Fruit fly (Drosophila melanogaster) whole organism, embryonic: ENCODE measurements around the gene CG3999.

Source experiments
- Ada2b ChIP-seq: fragments of 200-800 bp; sonication (Bioruptor generic); IDR thresholded peaks from 2 replicates; pipeline ENCODE4 v1.3.6; 2022; ENCODE audit warnings: missing biosample characterization, missing genetic modification characterization
- CG12299 ChIP-seq: fragments of 200-800 bp; sonication (Bioruptor generic); optimal IDR thresholded peaks from 2 replicates; lab custom pipeline; 2018; ENCODE audit warnings: missing biosample characterization, mild to moderate bottlenecking, missing genetic modification characterization
- CG15073 ChIP-seq: fragments of 200-800 bp; sonication (Bioruptor generic); optimal IDR thresholded peaks from 2 replicates; lab custom pipeline; 2016; ENCODE audit warnings: missing biosample characterization, missing genetic modification characterization
- CG1529 ChIP-seq: fragments of 200-800 bp; sonication (Bioruptor generic); optimal IDR thresholded peaks from 3 replicates; lab custom pipeline; 2018; ENCODE audit warnings: missing biosample characterization, missing genetic modification characterization
- CG16813 ChIP-seq: fragments of 200-800 bp; sonication (Bioruptor generic); IDR thresholded peaks from 3 replicates; pipeline ENCODE4 v1.3.6; 2022; ENCODE audit warnings: missing biosample characterization, missing genetic modification characterization; ENCODE audit not compliant: partially characterized antibody
- CG17328 ChIP-seq: fragments of 200-800 bp; sonication (Bioruptor generic); IDR thresholded peaks from 2 replicates; pipeline ENCODE4 v1.3.6; 2022; ENCODE audit warnings: missing biosample characterization, missing genetic modification characterization
- CG17385 ChIP-seq: fragments of 200-800 bp; sonication (Bioruptor generic); optimal IDR thresholded peaks from 3 replicates; lab custom pipeline; 2018; ENCODE audit warnings: missing biosample characterization, mild to moderate bottlenecking, missing genetic modification characterization
- CG18011 ChIP-seq: fragments of 200-800 bp; sonication (Bioruptor generic); optimal IDR thresholded peaks from 2 replicates; lab custom pipeline; 2017; ENCODE audit warnings: missing biosample characterization, missing genetic modification characterization, mild to moderate bottlenecking, moderate library complexity, missing genotype
- CG18764 ChIP-seq: fragments of 200-800 bp; sonication (Bioruptor generic); optimal IDR thresholded peaks from 3 replicates; lab custom pipeline; 2016; ENCODE audit warnings: missing biosample characterization, missing genetic modification characterization
- CG32767 ChIP-seq: fragments of 200-800 bp; sonication (Bioruptor generic); IDR thresholded peaks from 2 replicates; pipeline ENCODE4 v1.3.6; 2022; ENCODE audit warnings: missing biosample characterization, missing genetic modification characterization
- CG33557 ChIP-seq: fragments of 200-800 bp; sonication (Bioruptor generic); optimal IDR thresholded peaks from 2 replicates; lab custom pipeline; 2019; ENCODE audit warnings: missing biosample characterization, mild to moderate bottlenecking, missing genetic modification characterization, moderate library complexity
- CG3407 ChIP-seq: fragments of 200-800 bp; sonication (Bioruptor generic); optimal IDR thresholded peaks from 2 replicates; lab custom pipeline; 2018; ENCODE audit warnings: missing biosample characterization, mild to moderate bottlenecking, missing genetic modification characterization
- CG34376 ChIP-seq: fragments of 200-800 bp; sonication (Bioruptor generic); optimal IDR thresholded peaks from 2 replicates; lab custom pipeline; 2018; ENCODE audit warnings: missing biosample characterization, mild to moderate bottlenecking, missing genetic modification characterization
- CG4707 ChIP-seq: fragments of 200-800 bp; sonication (Bioruptor generic); optimal IDR thresholded peaks from 2 replicates; lab custom pipeline; 2018; ENCODE audit warnings: missing biosample characterization, mild to moderate bottlenecking, missing genetic modification characterization, moderate library complexity
- CG6175 ChIP-seq: fragments of 200-800 bp; sonication (Bioruptor generic); IDR thresholded peaks from 3 replicates; pipeline ENCODE4 v1.3.6; 2022; ENCODE audit warnings: missing biosample characterization, missing genetic modification characterization
- CG7928 ChIP-seq: fragments of 200-800 bp; sonication (Bioruptor generic); optimal IDR thresholded peaks from 2 replicates; lab custom pipeline; 2017; ENCODE audit warnings: missing biosample characterization, mild to moderate bottlenecking, missing genetic modification characterization
- CG8281 ChIP-seq: fragments of 200-800 bp; sonication (Bioruptor generic); optimal IDR thresholded peaks from 2 replicates; lab custom pipeline; 2018; ENCODE audit warnings: missing biosample characterization, mild to moderate bottlenecking, missing genetic modification characterization, moderate library complexity
- Chrac-16 ChIP-seq: fragments of 200-800 bp; sonication (Bioruptor generic); optimal IDR thresholded peaks from 3 replicates; lab custom pipeline; 2016; ENCODE audit warnings: missing biosample characterization, missing genetic modification characterization
- Deaf1 ChIP-seq: fragments of 200-800 bp; optimal IDR thresholded peaks from 3 replicates; lab custom pipeline; 2019; ENCODE audit warnings: missing biosample characterization, mild to moderate bottlenecking, missing genetic modification characterization, moderate library complexity
- Dip2 ChIP-seq: fragments of 200-800 bp; sonication (Bioruptor generic); IDR thresholded peaks from 2 replicates; pipeline ENCODE4 v1.3.6; 2022; ENCODE audit warnings: missing biosample characterization, missing genetic modification characterization
- Dp ChIP-seq: fragments of 200-800 bp; sonication (Bioruptor generic); optimal IDR thresholded peaks from 2 replicates; lab custom pipeline; 2018; ENCODE audit warnings: missing biosample characterization, mild to moderate bottlenecking, missing genetic modification characterization, moderate library complexity
- Meics ChIP-seq: fragments of 200-800 bp; sonication (Bioruptor generic); optimal IDR thresholded peaks from 2 replicates; lab custom pipeline; 2017; ENCODE audit warnings: missing biosample characterization, mild to moderate bottlenecking, missing genetic modification characterization
- Pdp1 ChIP-seq, 2 experiments: fragments of 200-800 bp; sonication (Bioruptor generic); optimal IDR thresholded peaks; 3 replicates each; lab custom pipeline; 2016; ENCODE audit warnings: missing biosample characterization in 2 of 2, missing genetic modification characterization in 2 of 2, mild to moderate bottlenecking in 1 of 2, moderate library complexity in 1 of 2
- Stat92E ChIP-seq, 3 experiments: fragments of >200 bp in 2 of 3; fragments of 200-800 bp in 1 of 3; sonication (Bioruptor generic) in 1 of 3; optimal IDR thresholded peaks; 2 replicates each; lab custom pipeline; 2017 to 2019; ENCODE audit warnings: missing biosample characterization in 3 of 3, missing genetic modification characterization in 3 of 3, mild to moderate bottlenecking in 1 of 3, moderate library complexity in 1 of 3
- ato ChIP-seq: fragments of 200-800 bp; sonication (Bioruptor generic); IDR thresholded peaks from 2 replicates; pipeline ENCODE4 v1.3.6; 2022; ENCODE audit warnings: missing biosample characterization, missing genetic modification characterization; ENCODE audit not compliant: partially characterized antibody
- cad ChIP-seq: fragments of >200 bp; optimal IDR thresholded peaks from 2 replicates; lab custom pipeline; 2017; ENCODE audit warnings: missing biosample characterization, missing genetic modification characterization
- caup ChIP-seq: fragments of 200-800 bp; sonication (Bioruptor generic); optimal IDR thresholded peaks from 3 replicates; lab custom pipeline; 2017; ENCODE audit warnings: missing biosample characterization, mild to moderate bottlenecking, missing genetic modification characterization, moderate library complexity; ENCODE audit not compliant: severe bottlenecking
- dmrt99B ChIP-seq: fragments of 200-800 bp; sonication (Bioruptor generic); optimal IDR thresholded peaks from 2 replicates; lab custom pipeline; 2018; ENCODE audit warnings: missing biosample characterization, mild to moderate bottlenecking, missing genetic modification characterization, moderate library complexity
- en ChIP-seq: fragments of 200-800 bp; sonication (Bioruptor generic); optimal IDR thresholded peaks from 2 replicates; lab custom pipeline; 2016; ENCODE audit warnings: missing biosample characterization, missing genetic modification characterization
- fd102C ChIP-seq: fragments of 200-800 bp; sonication (Bioruptor generic); optimal IDR thresholded peaks from 2 replicates; lab custom pipeline; 2018; ENCODE audit warnings: missing biosample characterization, mild to moderate bottlenecking, missing genetic modification characterization, moderate library complexity
- gce ChIP-seq: fragments of 200-800 bp; sonication (Bioruptor generic); IDR thresholded peaks from 3 replicates; pipeline ENCODE4 v1.3.6; 2022; ENCODE audit warnings: missing biosample characterization, missing genetic modification characterization
- jigr1 ChIP-seq: fragments of 200-800 bp; sonication (Bioruptor generic); IDR thresholded peaks from 3 replicates; pipeline ENCODE4 v1.3.6; 2022; ENCODE audit warnings: missing biosample characterization, missing genetic modification characterization
- kay ChIP-seq: fragments of 200-800 bp; sonication (Bioruptor generic); optimal IDR thresholded peaks from 2 replicates; lab custom pipeline; 2016; ENCODE audit warnings: missing biosample characterization, missing genetic modification characterization
- kni ChIP-seq: fragments of 200-800 bp; sonication (Bioruptor generic); optimal IDR thresholded peaks from 3 replicates; lab custom pipeline; 2017; ENCODE audit warnings: mild to moderate bottlenecking, missing biosample characterization, missing genetic modification reagents, missing genetic modification characterization
- knrl ChIP-seq: fragments of 200-800 bp; sonication (Bioruptor generic); IDR thresholded peaks from 3 replicates; pipeline ENCODE4 v1.3.6; 2022; ENCODE audit warnings: missing biosample characterization, missing genetic modification characterization; ENCODE audit not compliant: partially characterized antibody
- mam ChIP-seq: fragments of 200-800 bp; sonication (Bioruptor generic); optimal IDR thresholded peaks from 3 replicates; lab custom pipeline; 2016; ENCODE audit warnings: missing biosample characterization, missing genetic modification characterization
- mld ChIP-seq: fragments of 200-800 bp; sonication (Bioruptor generic); IDR thresholded peaks from 3 replicates; pipeline ENCODE4 v1.3.6; 2022; ENCODE audit warnings: missing biosample characterization, missing genetic modification characterization; ENCODE audit not compliant: partially characterized antibody
- otp ChIP-seq: fragments of 200-800 bp; sonication (Bioruptor generic); IDR thresholded peaks from 3 replicates; pipeline ENCODE4, ENCODE4 v1.3.6; 2022; ENCODE audit warnings: missing biosample characterization, missing genetic modification characterization
- pho ChIP-seq: fragments of 200-800 bp; sonication (Bioruptor generic); optimal IDR thresholded peaks from 2 replicates; lab custom pipeline; 2016; ENCODE audit warnings: missing biosample characterization, missing genetic modification characterization
- phol ChIP-seq: fragments of 200-800 bp; sonication (Bioruptor generic); optimal IDR thresholded peaks from 3 replicates; lab custom pipeline; 2018; ENCODE audit warnings: missing biosample characterization, mild to moderate bottlenecking, missing genetic modification characterization, moderate library complexity
- prd ChIP-seq, 3 experiments: fragments of >200 bp in 2 of 3; fragments of 200-800 bp in 1 of 3; sonication (Bioruptor generic) in 1 of 3; optimal IDR thresholded peaks in 2 of 3; IDR thresholded peaks in 1 of 3; 2 replicates in 2 of 3; 3 replicates in 1 of 3; pipeline versions ENCODE4 v1.3.6 to Lab custom; 2017 to 2022; ENCODE audit warnings: missing biosample characterization in 1 of 3, missing genetic modification characterization in 1 of 3
- ranshi ChIP-seq: fragments of 200-800 bp; sonication (Bioruptor generic); IDR thresholded peaks from 2 replicates; pipeline ENCODE4 v1.3.6; 2022; ENCODE audit warnings: missing biosample characterization, missing genetic modification characterization
- sna ChIP-seq: fragments of 200-800 bp; sonication (Bioruptor generic); IDR thresholded peaks from 2 replicates; pipeline ENCODE4 v1.3.6; 2022; ENCODE audit warnings: missing biosample characterization, missing genetic modification characterization; ENCODE audit not compliant: partially characterized antibody
- tna ChIP-seq: fragments of 200-800 bp; sonication (Bioruptor generic); IDR thresholded peaks from 2 replicates; pipeline ENCODE4 v1.3.6; 2022; ENCODE audit warnings: missing biosample characterization, missing genetic modification characterization; ENCODE audit not compliant: partially characterized antibody
- trh ChIP-seq: fragments of 200-800 bp; sonication (Bioruptor generic); optimal IDR thresholded peaks from 2 replicates; lab custom pipeline; 2016; ENCODE audit warnings: missing biosample characterization, missing genetic modification characterization
- unc-4 ChIP-seq: fragments of 200-800 bp; sonication (Bioruptor generic); IDR thresholded peaks from 2 replicates; pipeline ENCODE4 v1.3.6; 2022; ENCODE audit warnings: missing biosample characterization, missing genetic modification characterization; ENCODE audit not compliant: partially characterized antibody
- zen ChIP-seq: fragments of 200-800 bp; sonication (Bioruptor generic); optimal IDR thresholded peaks from 3 replicates; lab custom pipeline; 2018; ENCODE audit warnings: missing biosample characterization, mild to moderate bottlenecking, missing genetic modification characterization, moderate library complexity

Gene CG3999

DNA sequence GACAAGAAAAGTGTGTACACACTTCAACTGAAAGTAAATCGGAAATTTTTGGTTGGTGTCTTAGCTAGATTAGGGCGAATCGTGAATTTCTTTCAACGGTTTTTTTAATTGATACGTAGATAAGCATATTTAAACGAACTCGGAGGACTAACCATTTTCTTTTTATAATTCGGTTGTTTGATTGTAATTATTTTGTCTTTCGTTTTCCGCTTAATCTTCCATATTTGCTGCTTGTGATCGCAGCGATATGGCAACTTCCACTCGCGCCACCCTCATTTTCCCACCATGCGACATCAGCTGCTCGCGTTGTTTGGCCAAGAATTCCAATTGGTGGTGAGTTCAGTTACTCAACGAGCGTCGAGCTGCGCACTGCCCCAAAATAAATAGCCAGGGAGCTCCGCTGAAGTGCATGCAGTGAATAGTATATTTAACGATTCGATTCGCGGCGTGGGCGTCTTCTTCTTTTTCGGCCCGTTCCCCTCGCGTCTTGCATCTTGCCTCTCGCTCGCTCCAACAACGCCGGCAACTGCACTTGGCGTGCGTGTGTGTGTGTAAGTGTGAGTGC lies 12.7 kb downstream of the CG3999 start, which contains the start of gene Nuak (continued):
- TF ChIP-seq CG3407 (GFP tag; lab: Kevin White, UChicago), result peak; percentile 58
- no peak for TF ChIP-seq sna (GFP tag; lab: Robert Waterston, UW)
- no peak for TF ChIP-seq prd (optimal IDR thresholded peaks at IDR 0.05; lab: Kevin White, UChicago)
- TF ChIP-seq prd (GFP tag; IDR thresholded peaks at IDR 0.05; lab: Robert Waterston, UW), result no peak
- no peak for TF ChIP-seq Dip2
- TF ChIP-seq ranshi (GFP tag; lab: Robert Waterston, UW), result no peak
- TF ChIP-seq ato, result no peak
- TF ChIP-seq CG18764 (GFP tag; lab: Kevin White, UChicago), result peak; percentile 87
- peak; percentile 88 for TF ChIP-seq dmrt99B
- TF ChIP-seq phol (tag; lab: Kevin White, UChicago), result peak; percentile 93
- peak; percentile 64 for TF ChIP-seq Deaf1 (tag; lab: Kevin White, UChicago)
- peak; percentile 5 for TF ChIP-seq CG4707 (GFP tag; lab: Kevin White, UChicago)
- peak; percentile 78 for TF ChIP-seq en (GFP tag; lab: Kevin White, UChicago)
- TF ChIP-seq trh (GFP tag; lab: Kevin White, UChicago), result peak; percentile 94
- no peak for TF ChIP-seq mld (GFP tag; lab: Robert Waterston, UW)
- no peak for TF ChIP-seq gce (GFP tag; lab: Robert Waterston, UW)
- peak; percentile 60 for TF ChIP-seq kay (GFP tag; lab: Kevin White, UChicago)
- peak; percentile 84 for TF ChIP-seq Meics (GFP tag; lab: Kevin White, UChicago)
- TF ChIP-seq CG7928 (GFP tag; lab: Kevin White, UChicago), result peak; percentile 61
- TF ChIP-seq CG6175 (GFP tag; lab: Robert Waterston, UW), result no peak
- peak in 1 of 3 experiments; percentile 81 for TF ChIP-seq Stat92E (GFP tag; optimal IDR thresholded peaks at IDR 0.05; lab: Kevin White, UChicago)
- no peak for TF ChIP-seq CG16813 (GFP tag; lab: Robert Waterston, UW)
- TF ChIP-seq CG15073 (GFP tag; lab: Kevin White, UChicago), result no peak
- TF ChIP-seq Dp, result peak; percentile 94
- TF ChIP-seq CG1529 (GFP tag; lab: Kevin White, UChicago), result peak; percentile 57
- TF ChIP-seq CG17328 (GFP tag; lab: Robert Waterston, UW), result no peak
- TF ChIP-seq Ada2b, result no peak
- no peak for TF ChIP-seq unc-4 (GFP tag; lab: Robert Waterston, UW)
- peak; percentile 94 for TF ChIP-seq CG17385 (GFP tag; lab: Kevin White, UChicago)
- peak; percentile 83 for TF ChIP-seq caup (GFP tag; lab: Kevin White, UChicago)
- peak; percentile 40 for TF ChIP-seq fd102C (GFP tag; lab: Kevin White, UChicago)
- peak; percentile 75 for TF ChIP-seq CG18011 (GFP tag; lab: Kevin White, UChicago)

DNA sequence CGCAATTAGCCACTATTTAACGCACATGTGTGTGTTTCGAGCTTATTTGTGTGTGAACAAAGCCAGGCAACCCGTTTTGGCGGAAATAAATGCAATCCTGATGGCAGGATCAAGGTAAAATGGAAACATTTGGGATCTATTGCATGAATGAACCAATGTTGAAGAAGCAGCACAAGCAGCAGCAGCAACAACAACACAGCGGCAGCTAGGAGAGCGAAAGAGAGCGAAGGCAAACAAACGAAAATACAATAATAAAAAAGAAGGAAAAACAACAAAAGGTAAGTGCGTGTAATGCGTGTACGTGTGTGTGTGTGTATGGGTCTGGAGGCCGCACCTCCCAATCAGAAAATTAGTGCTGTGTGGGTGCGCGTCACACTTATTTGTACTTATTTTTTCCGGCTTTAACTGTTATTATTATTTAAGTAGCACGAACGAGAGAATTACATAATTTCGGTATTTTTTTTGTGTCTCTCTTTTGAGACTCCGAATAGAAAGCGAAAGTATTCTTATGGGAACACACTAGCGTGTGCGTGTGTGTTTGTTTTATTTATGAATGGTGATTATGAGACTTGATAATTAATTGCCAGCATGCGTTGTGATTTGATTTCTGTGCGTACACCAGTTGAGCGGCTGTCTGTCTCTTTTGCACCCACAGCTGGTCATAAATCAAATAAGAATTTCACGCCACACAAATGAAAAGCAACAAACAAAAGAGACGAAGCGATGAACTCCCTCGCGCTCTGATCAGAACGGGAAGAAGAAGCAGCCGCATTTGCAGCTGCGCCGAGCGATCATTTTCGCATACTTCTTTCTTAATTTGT lies 13.5 kb downstream of the CG3999 start:
- TF ChIP-seq knrl (GFP tag; lab: Robert Waterston, UW) (no peak), CG34376 (GFP tag; lab: Kevin White, UChicago) (peak; percentile 15), tna (GFP tag; lab: Robert Waterston, UW) (no peak), mam (GFP tag; lab: Kevin White, UChicago) (no peak), CG12299 (tag; lab: Kevin White, UChicago) (no peak), cad (GFP tag; lab: Kevin White, UChicago) (peak; percentile 5), CG32767 (no peak), CG8281 (peak; percentile 31), otp (GFP tag; lab: Robert Waterston, UW) (no peak), Chrac-16 (GFP tag; lab: Kevin White, UChicago) (no peak), jigr1 (GFP tag; lab: Robert Waterston, UW) (no peak), pho (no peak), kni (GFP tag; lab: Kevin White, UChicago) (peak; percentile 66), zen (tag; lab: Kevin White, UChicago) (peak; percentile 68), Pdp1 (GFP tag; optimal IDR thresholded peaks at IDR 0.05; lab: Kevin White, UChicago) (peak in 1 of 2 experiments; percentile 95), CG33557 (GFP tag; lab: Kevin White, UChicago) (peak; percentile 18)
